Worm (Caenorhabditis elegans): ENCODE results near the gene mpst-4.

mpst-4 gene

ce11 chrII:4879629-4880028 lies 16.4 kb upstream of the mpst-4 start, which contains the start of gene gst-6:
Gene gst-6, plus strand, starts transcription at chrII:4879891.
- no peak for TF ChIP-seq sea-1 (GFP tag; conservative IDR thresholded peaks at IDR 0.05)
- TF ChIP-seq hmbx-1 (tag; optimal IDR thresholded peaks at IDR 0.05) = no peak
- no peak for TF ChIP-seq hnd-1 (tag; optimal IDR thresholded peaks at IDR 0.05)
- TF ChIP-seq ets-7 (tag; optimal IDR thresholded peaks at IDR 0.05) = no peak
- no peak for TF ChIP-seq ama-1 (optimal IDR thresholded peaks at IDR 0.05)
- TF ChIP-seq scrt-1 (GFP tag; IDR thresholded peaks at IDR 0.05) = no peak
- no peak for TF ChIP-seq tbx-11 (GFP tag; IDR thresholded peaks at IDR 0.05)
- TF ChIP-seq F13C5.2 (tag; optimal IDR thresholded peaks at IDR 0.05) = no peak
- no peak for TF ChIP-seq tra-4 (tag; optimal IDR thresholded peaks at IDR 0.05)
- no peak for TF ChIP-seq tbx-37 (GFP tag; conservative IDR thresholded peaks at IDR 0.05)

- TF ChIP-seq sea-1 (GFP tag; conservative IDR thresholded peaks at IDR 0.05) = no peak
- TF ChIP-seq tbx-11 (GFP tag; IDR thresholded peaks at IDR 0.05) = no peak
- no peak for TF ChIP-seq ama-1 (optimal IDR thresholded peaks at IDR 0.05)
- TF ChIP-seq B0310.2 (tag; optimal IDR thresholded peaks at IDR 0.05) = no peak
- TF ChIP-seq hnd-1 (tag; optimal IDR thresholded peaks at IDR 0.05) = no peak
- TF ChIP-seq hmbx-1 (tag; optimal IDR thresholded peaks at IDR 0.05) = no peak
- TF ChIP-seq pes-1 (GFP tag; IDR thresholded peaks at IDR 0.05) = no peak
These were observed 12.8 kb upstream of the mpst-4 start, which contains the start of gene F11G11.13 for ce11 chrII:4876091-4876490. Gene F11G11.13, minus strand, starts transcription at chrII:4876179.

ce11 chrII:4874335-4874861 lies 11.1 kb upstream of the mpst-4 start, which contains the start of gene F11G11.15:
Gene F11G11.15, plus strand, starts transcription at chrII:4874845.
- TF ChIP-seq ets-7 (tag; optimal IDR thresholded peaks at IDR 0.05) (no peak), hnd-1 (tag; optimal IDR thresholded peaks at IDR 0.05) (no peak), hmg-4 (GFP tag; optimal IDR thresholded peaks at IDR 0.05) (no peak)

- no peak for TF ChIP-seq sea-1 (GFP tag; conservative IDR thresholded peaks at IDR 0.05)
- no peak for TF ChIP-seq tbx-37 (GFP tag; conservative IDR thresholded peaks at IDR 0.05)
- no peak for TF ChIP-seq aly-1 (tag; optimal IDR thresholded peaks at IDR 0.05)
- TF ChIP-seq ama-1 (optimal IDR thresholded peaks at IDR 0.05) = no peak
- TF ChIP-seq pes-1 (GFP tag; IDR thresholded peaks at IDR 0.05) = no peak
- TF ChIP-seq flt-1 (GFP tag; IDR thresholded peaks at IDR 0.05) = no peak
- TF ChIP-seq B0310.2 (tag; optimal IDR thresholded peaks at IDR 0.05) = no peak
- TF ChIP-seq hmbx-1 (tag; optimal IDR thresholded peaks at IDR 0.05) = no peak
- TF ChIP-seq hnd-1 (tag; optimal IDR thresholded peaks at IDR 0.05) = no peak
- TF ChIP-seq scrt-1 (GFP tag; IDR thresholded peaks at IDR 0.05) = no peak
- TF ChIP-seq F13C5.2 (tag; optimal IDR thresholded peaks at IDR 0.05) = no peak
- TF ChIP-seq tra-4 (tag; optimal IDR thresholded peaks at IDR 0.05) = no peak
- no peak for TF ChIP-seq ceh-13 (GFP tag; optimal IDR thresholded peaks at IDR 0.05)
- no peak for TF ChIP-seq ceh-36 (tag; optimal IDR thresholded peaks at IDR 0.05)
- TF ChIP-seq ets-7 (tag; optimal IDR thresholded peaks at IDR 0.05) = no peak
- no peak for TF ChIP-seq hmg-4 (GFP tag; optimal IDR thresholded peaks at IDR 0.05)
- no peak for TF ChIP-seq tbx-11 (GFP tag; IDR thresholded peaks at IDR 0.05)
These were observed 9.8 kb upstream of the mpst-4 start, which contains the start of gene col-73 for ce11 chrII:4873029-4873428. Gene col-73, minus strand, starts transcription at chrII:4873129.

ce11 chrII:4872359-4872758 lies 9.1 kb upstream of the mpst-4 start:
- 0 out of 2 replicates have a peak, but pooled peaks have one; percentile 24 for TF ChIP-seq sea-1 (GFP tag; conservative IDR thresholded peaks at IDR 0.05)

- no peak for TF ChIP-seq flt-1 (GFP tag; IDR thresholded peaks at IDR 0.05)
- TF ChIP-seq F13C5.2 (tag; optimal IDR thresholded peaks at IDR 0.05) = no peak
- TF ChIP-seq ama-1 (optimal IDR thresholded peaks at IDR 0.05) = no peak
- TF ChIP-seq hmg-4 (GFP tag; optimal IDR thresholded peaks at IDR 0.05) = no peak
- TF ChIP-seq hnd-1 (tag; optimal IDR thresholded peaks at IDR 0.05) = no peak
- no peak for TF ChIP-seq tbx-37 (GFP tag; conservative IDR thresholded peaks at IDR 0.05)
- TF ChIP-seq hmbx-1 (tag; optimal IDR thresholded peaks at IDR 0.05) = no peak
- TF ChIP-seq ceh-13 (GFP tag; optimal IDR thresholded peaks at IDR 0.05) = no peak
- TF ChIP-seq scrt-1 (GFP tag; IDR thresholded peaks at IDR 0.05) = no peak
- TF ChIP-seq ceh-36 (tag; optimal IDR thresholded peaks at IDR 0.05) = no peak
- no peak for TF ChIP-seq pes-1 (GFP tag; IDR thresholded peaks at IDR 0.05)
- TF ChIP-seq sea-1 (GFP tag; conservative IDR thresholded peaks at IDR 0.05) = no peak
- TF ChIP-seq tbx-11 (GFP tag; IDR thresholded peaks at IDR 0.05) = no peak
- TF ChIP-seq aly-1 (tag; optimal IDR thresholded peaks at IDR 0.05) = no peak
- TF ChIP-seq tra-4 (tag; optimal IDR thresholded peaks at IDR 0.05) = no peak
- TF ChIP-seq ets-7 (tag; optimal IDR thresholded peaks at IDR 0.05) = no peak
- no peak for TF ChIP-seq B0310.2 (tag; optimal IDR thresholded peaks at IDR 0.05)
These were observed 8.6 kb upstream of the mpst-4 start for ce11 chrII:4871834-4872233.

- TF ChIP-seq ama-1 (optimal IDR thresholded peaks at IDR 0.05) = no peak
- TF ChIP-seq tbx-37 (GFP tag; conservative IDR thresholded peaks at IDR 0.05) = no peak
- no peak for TF ChIP-seq hmbx-1 (tag; optimal IDR thresholded peaks at IDR 0.05)
- TF ChIP-seq flt-1 (GFP tag; IDR thresholded peaks at IDR 0.05) = no peak
- no peak for TF ChIP-seq ceh-13 (GFP tag; optimal IDR thresholded peaks at IDR 0.05)
- TF ChIP-seq F13C5.2 (tag; optimal IDR thresholded peaks at IDR 0.05) = no peak
- no peak for TF ChIP-seq tra-4 (tag; optimal IDR thresholded peaks at IDR 0.05)
- no peak for TF ChIP-seq ceh-36 (tag; optimal IDR thresholded peaks at IDR 0.05)
- TF ChIP-seq ets-7 (tag; optimal IDR thresholded peaks at IDR 0.05) = no peak
These were observed 7.4 kb upstream of the mpst-4 start, which contains the start of gene col-20 for ce11 chrII:4870691-4871090. Gene col-20, minus strand, starts transcription at chrII:4870791.

- TF ChIP-seq F13C5.2 (tag; optimal IDR thresholded peaks at IDR 0.05) = no peak
- TF ChIP-seq tbx-11 (GFP tag; IDR thresholded peaks at IDR 0.05) = 0 out of 2 replicates have a peak, but pooled peaks have one; percentile 39
These were observed 6.6 kb upstream of the mpst-4 start for ce11 chrII:4869793-4870343.
